Fruit fly (Drosophila melanogaster) whole organism, embryonic: Measurements from ENCODE around the gene wfs1.

ENCODE experiments used
- Atf-2 ChIP-seq: fragments of 200-800 bp; sonication (Bioruptor generic); optimal IDR thresholded peaks from 2 replicates; lab custom pipeline; 2016; ENCODE audit warnings: missing biosample characterization, missing genetic modification characterization
- BEAF-32 ChIP-seq: fragments of 200-800 bp; sonication (Bioruptor generic); optimal IDR thresholded peaks from 3 replicates; lab custom pipeline; 2017; ENCODE audit warnings: missing biosample characterization, missing genetic modification characterization, mild to moderate bottlenecking, moderate library complexity, missing genetic modification reagents
- CG10959 ChIP-seq: fragments of 200-800 bp; sonication (Bioruptor generic); IDR thresholded peaks from 2 replicates; pipeline ENCODE4 v1.3.6; 2022; ENCODE audit warnings: missing biosample characterization, missing genetic modification characterization
- CG11398 ChIP-seq: fragments of 200-800 bp; sonication (Bioruptor generic); optimal IDR thresholded peaks from 2 replicates; lab custom pipeline; 2016; ENCODE audit warnings: missing biosample characterization, missing genetic modification characterization
- CG11560 ChIP-seq: fragments of 200-800 bp; sonication (Bioruptor generic); IDR thresholded peaks from 3 replicates; pipeline ENCODE4 v1.3.6; 2022; ENCODE audit warnings: missing biosample characterization, missing genetic modification characterization
- CG1233 ChIP-seq: fragments of 200-800 bp; sonication (Bioruptor generic); optimal IDR thresholded peaks from 4 replicates; lab custom pipeline; 2018; ENCODE audit warnings: missing biosample characterization, mild to moderate bottlenecking, missing genetic modification characterization
- CG13287 ChIP-seq: fragments of 200-800 bp; sonication (Bioruptor generic); IDR thresholded peaks from 2 replicates; pipeline ENCODE4 v1.3.6; 2022; ENCODE audit warnings: missing biosample characterization, missing genetic modification characterization; ENCODE audit not compliant: partially characterized antibody
- CG14441 ChIP-seq: fragments of 200-800 bp; sonication (Bioruptor generic); IDR thresholded peaks from 2 replicates; pipeline ENCODE4 v1.3.6; 2022; ENCODE audit warnings: missing biosample characterization, missing genetic modification characterization
- CG30403 ChIP-seq: fragments of 200-800 bp; sonication (Bioruptor generic); optimal IDR thresholded peaks from 3 replicates; lab custom pipeline; 2016; ENCODE audit warnings: missing biosample characterization, missing genetic modification characterization
- CG31224 ChIP-seq: fragments of 200-800 bp; sonication (Bioruptor generic); IDR thresholded peaks from 2 replicates; pipeline ENCODE4 v1.3.6; 2022; ENCODE audit warnings: missing biosample characterization, missing genetic modification characterization
- CG31441 ChIP-seq: fragments of 200-800 bp; sonication (Bioruptor generic); IDR thresholded peaks from 2 replicates; pipeline ENCODE4 v1.3.6; 2022; ENCODE audit warnings: missing biosample characterization, missing genetic modification characterization
- CG42726 ChIP-seq: fragments of 200-800 bp; sonication (Bioruptor generic); IDR thresholded peaks from 2 replicates; pipeline ENCODE4 v1.3.6; 2022; ENCODE audit warnings: missing biosample characterization, missing genetic modification characterization; ENCODE audit not compliant: partially characterized antibody
- CG5245 ChIP-seq: fragments of 200-800 bp; sonication (Bioruptor generic); optimal IDR thresholded peaks from 3 replicates; lab custom pipeline; 2016; ENCODE audit warnings: missing biosample characterization, missing genetic modification characterization
- CG5953 ChIP-seq: fragments of 200-800 bp; sonication (Bioruptor generic); IDR thresholded peaks from 2 replicates; pipeline ENCODE4 v1.3.6; 2022; ENCODE audit warnings: missing biosample characterization, missing genetic modification characterization
- CG6854 ChIP-seq: fragments of 200-800 bp; sonication (Bioruptor generic); optimal IDR thresholded peaks from 3 replicates; lab custom pipeline; 2017; ENCODE audit warnings: missing biosample characterization, mild to moderate bottlenecking, missing genetic modification characterization
- CG7372 ChIP-seq: fragments of 200-800 bp; sonication (Bioruptor generic); IDR thresholded peaks from 2 replicates; pipeline ENCODE4 v1.3.6; 2022; ENCODE audit warnings: missing biosample characterization, missing genetic modification characterization
- CG8359 ChIP-seq: fragments of 200-800 bp; sonication (Bioruptor generic); optimal IDR thresholded peaks from 2 replicates; lab custom pipeline; 2017; ENCODE audit warnings: missing biosample characterization, mild to moderate bottlenecking, missing genetic modification characterization, borderline replicate concordance
- CG9215 ChIP-seq: fragments of 200-800 bp; sonication (Bioruptor generic); IDR thresholded peaks from 2 replicates; pipeline ENCODE4 v1.3.6; 2022; ENCODE audit warnings: missing biosample characterization, missing genetic modification characterization
- CG9876 ChIP-seq: fragments of 200-800 bp; sonication (Bioruptor generic); optimal IDR thresholded peaks from 2 replicates; lab custom pipeline; 2016; ENCODE audit warnings: missing biosample characterization, missing genetic modification characterization
- Camta ChIP-seq: fragments of 200-800 bp; sonication (Bioruptor generic); optimal IDR thresholded peaks from 2 replicates; lab custom pipeline; 2016; ENCODE audit warnings: missing biosample characterization, missing genetic modification characterization
- Chrac-16 ChIP-seq: fragments of 200-800 bp; sonication (Bioruptor generic); optimal IDR thresholded peaks from 3 replicates; lab custom pipeline; 2016; ENCODE audit warnings: missing biosample characterization, missing genetic modification characterization
- D ChIP-seq, 2 experiments: fragments of 200-800 bp in 1 of 2; fragments of >200 bp in 1 of 2; sonication (Bioruptor generic) in 1 of 2; optimal IDR thresholded peaks; 2 replicates in 1 of 2; 3 replicates in 1 of 2; lab custom pipeline; 2017; ENCODE audit warnings: mild to moderate bottlenecking in 1 of 2, missing biosample characterization in 1 of 2, missing genetic modification characterization in 1 of 2, missing genetic modification reagents in 1 of 2
- Dek ChIP-seq: fragments of 200-800 bp; sonication (Bioruptor generic); optimal IDR thresholded peaks from 3 replicates; lab custom pipeline; 2019; ENCODE audit warnings: missing biosample characterization, mild to moderate bottlenecking, missing genetic modification characterization, moderate library complexity
- Doc2 ChIP-seq: fragments of 200-800 bp; sonication (Bioruptor generic); IDR thresholded peaks from 2 replicates; pipeline ENCODE4 v1.3.6; 2022; ENCODE audit warnings: missing biosample characterization, missing genetic modification characterization
- Dp ChIP-seq: fragments of 200-800 bp; sonication (Bioruptor generic); optimal IDR thresholded peaks from 2 replicates; lab custom pipeline; 2018; ENCODE audit warnings: missing biosample characterization, mild to moderate bottlenecking, missing genetic modification characterization, moderate library complexity
- ERR ChIP-seq: fragments of 200-800 bp; sonication (Bioruptor generic); optimal IDR thresholded peaks from 2 replicates; lab custom pipeline; 2016; ENCODE audit warnings: missing biosample characterization, missing genetic modification characterization
- HmgZ ChIP-seq: fragments of 200-800 bp; sonication (Bioruptor generic); optimal IDR thresholded peaks from 2 replicates; lab custom pipeline; 2018; ENCODE audit warnings: missing biosample characterization, mild to moderate bottlenecking, missing genetic modification characterization
- Hr39 ChIP-seq: fragments of >200 bp; optimal IDR thresholded peaks from 2 replicates; lab custom pipeline; 2017
- Lhr ChIP-seq: fragments of 200-800 bp; sonication (Bioruptor generic); optimal IDR thresholded peaks from 3 replicates; lab custom pipeline; 2017; ENCODE audit warnings: mild to moderate bottlenecking, missing biosample characterization, missing genetic modification reagents, missing genetic modification characterization
- Nf-YA ChIP-seq: fragments of 200-800 bp; sonication (Bioruptor generic); IDR thresholded peaks from 2 replicates; pipeline ENCODE4 v1.3.6; 2022; ENCODE audit warnings: missing biosample characterization, missing genetic modification characterization
- Opbp ChIP-seq: fragments of 200-800 bp; sonication (Bioruptor generic); IDR thresholded peaks from 3 replicates; pipeline ENCODE4 v1.3.6; 2022; ENCODE audit warnings: missing biosample characterization, missing genetic modification characterization; ENCODE audit not compliant: partially characterized antibody
- PHDP ChIP-seq: fragments of 200-800 bp; sonication (Bioruptor generic); optimal IDR thresholded peaks from 3 replicates; lab custom pipeline; 2018; ENCODE audit warnings: missing biosample characterization, mild to moderate bottlenecking, missing genetic modification characterization, moderate library complexity
- Side ChIP-seq: fragments of 200-800 bp; sonication (Bioruptor generic); optimal IDR thresholded peaks from 2 replicates; lab custom pipeline; 2016; ENCODE audit warnings: missing biosample characterization, missing genetic modification characterization
- Sox100B ChIP-seq: fragments of 200-800 bp; sonication (Bioruptor generic); optimal IDR thresholded peaks from 3 replicates; lab custom pipeline; 2018; ENCODE audit warnings: missing biosample characterization, mild to moderate bottlenecking, missing genetic modification characterization
- Sry-β ChIP-seq: fragments of 200-800 bp; sonication (Bioruptor generic); optimal IDR thresholded peaks from 2 replicates; lab custom pipeline; 2018; ENCODE audit warnings: missing biosample characterization, mild to moderate bottlenecking, missing genetic modification characterization, moderate library complexity
- Taf1 ChIP-seq: fragments of 200-800 bp; sonication (Bioruptor generic); IDR thresholded peaks from 2 replicates; pipeline ENCODE4 v1.3.6; 2022; ENCODE audit warnings: missing biosample characterization, missing genetic modification characterization
- bbx ChIP-seq: fragments of 200-800 bp; sonication (Bioruptor generic); IDR thresholded peaks from 2 replicates; pipeline ENCODE4 v1.3.6; 2022; ENCODE audit warnings: missing biosample characterization, missing genetic modification characterization; ENCODE audit not compliant: partially characterized antibody
- corto ChIP-seq: fragments of 200-800 bp; sonication (Bioruptor generic); optimal IDR thresholded peaks from 2 replicates; lab custom pipeline; 2016; ENCODE audit warnings: missing biosample characterization, mild to moderate bottlenecking, missing genetic modification characterization, moderate library complexity
- dysf ChIP-seq: fragments of 200-800 bp; sonication (Bioruptor generic); IDR thresholded peaks from 3 replicates; pipeline ENCODE4 v1.3.6; 2022; ENCODE audit warnings: missing biosample characterization, missing genetic modification characterization
- h ChIP-seq: fragments of >200 bp; optimal IDR thresholded peaks from 2 replicates; lab custom pipeline; 2017
- klu ChIP-seq: fragments of 200-800 bp; sonication (Bioruptor generic); IDR thresholded peaks from 2 replicates; pipeline ENCODE4 v1.3.6; 2022; ENCODE audit warnings: missing biosample characterization, missing genetic modification characterization
- nerfin-1 ChIP-seq: fragments of 200-800 bp; sonication (Bioruptor generic); optimal IDR thresholded peaks from 3 replicates; lab custom pipeline; 2019; ENCODE audit warnings: missing biosample characterization, mild to moderate bottlenecking, missing genetic modification characterization, moderate library complexity
- pan ChIP-seq, 4 experiments: fragments of >200 bp in 3 of 4; fragments of 200-800 bp in 1 of 4; sonication (Bioruptor generic) in 1 of 4; optimal IDR thresholded peaks in 3 of 4; IDR thresholded peaks in 1 of 4; 2 replicates each; pipeline versions ENCODE4 v1.3.6 to Lab custom; 2017 to 2022; ENCODE audit warnings: missing biosample characterization in 2 of 4, missing genetic modification characterization in 2 of 4, mixed read lengths in 1 of 4
- phol ChIP-seq: fragments of 200-800 bp; sonication (Bioruptor generic); optimal IDR thresholded peaks from 3 replicates; lab custom pipeline; 2018; ENCODE audit warnings: missing biosample characterization, mild to moderate bottlenecking, missing genetic modification characterization, moderate library complexity
- seq ChIP-seq: fragments of 200-800 bp; sonication (Bioruptor generic); IDR thresholded peaks from 2 replicates; pipeline ENCODE4 v1.3.6; 2022; ENCODE audit warnings: missing biosample characterization, missing genetic modification characterization
- sim ChIP-seq: fragments of 200-800 bp; sonication (Bioruptor generic); IDR thresholded peaks from 2 replicates; pipeline ENCODE4 v1.3.6; 2022; ENCODE audit warnings: missing biosample characterization, missing genetic modification characterization
- tgo ChIP-seq: fragments of 200-800 bp; sonication (Bioruptor generic); IDR thresholded peaks from 3 replicates; pipeline ENCODE4 v1.3.6; 2022; ENCODE audit warnings: missing biosample characterization, missing genetic modification characterization
- tna ChIP-seq: fragments of 200-800 bp; sonication (Bioruptor generic); IDR thresholded peaks from 2 replicates; pipeline ENCODE4 v1.3.6; 2022; ENCODE audit warnings: missing biosample characterization, missing genetic modification characterization; ENCODE audit not compliant: partially characterized antibody
- trem ChIP-seq: fragments of 200-800 bp; optimal IDR thresholded peaks from 3 replicates; lab custom pipeline; 2019; ENCODE audit warnings: missing biosample characterization, mild to moderate bottlenecking, missing genetic modification characterization, moderate library complexity
- vvl ChIP-seq: fragments of 200-800 bp; sonication (Bioruptor generic); IDR thresholded peaks from 2 replicates; pipeline ENCODE4 v1.3.6; 2022; ENCODE audit warnings: missing biosample characterization, missing genetic modification characterization
- wdn ChIP-seq: fragments of 200-800 bp; sonication (Bioruptor generic); IDR thresholded peaks from 2 replicates; pipeline ENCODE4 v1.3.6; 2022; ENCODE audit warnings: missing biosample characterization, missing genetic modification characterization

The wfs1 gene

dm6 chr3R:22720808-22721306, 30.7 kb upstream of the wfs1 start, which contains the start of gene wge (continued):
- TF ChIP-seq CG31224 = no peak
- TF ChIP-seq CG31441 (GFP tag; lab: Robert Waterston, UW) = no peak
- TF ChIP-seq CG11398 (GFP tag; lab: Kevin White, UChicago) = no peak
- no peak for TF ChIP-seq corto (GFP tag; lab: Kevin White, UChicago)
- no peak for TF ChIP-seq ERR
- no peak for TF ChIP-seq Dek (tag; lab: Kevin White, UChicago)
- no peak for TF ChIP-seq CG8359 (GFP tag; lab: Kevin White, UChicago)
- TF ChIP-seq CG9876 (GFP tag; lab: Kevin White, UChicago) = no peak
- no peak for TF ChIP-seq CG1233
- no peak for TF ChIP-seq CG5953 (GFP tag; lab: Robert Waterston, UW)
- TF ChIP-seq Doc2 (GFP tag; lab: Robert Waterston, UW) = no peak
- no peak for TF ChIP-seq CG14441 (GFP tag; lab: Robert Waterston, UW)
- no peak for TF ChIP-seq klu (GFP tag; lab: Robert Waterston, UW)
- peak; percentile 21 for TF ChIP-seq phol
- no peak for TF ChIP-seq Sox100B
- TF ChIP-seq tgo (GFP tag; lab: Robert Waterston, UW) = no peak
- peak; percentile 72 for TF ChIP-seq nerfin-1 (tag; lab: Kevin White, UChicago)
- peak; percentile 51 for TF ChIP-seq trem
- TF ChIP-seq vvl = no peak
- TF ChIP-seq pan (optimal IDR thresholded peaks at IDR 0.05; lab: Kevin White, UChicago) = no peak
- TF ChIP-seq pan (GFP tag; optimal IDR thresholded peaks at IDR 0.05 in 1 of 2, IDR thresholded peaks at IDR 0.05 in 1 of 2) = no peak
- TF ChIP-seq seq (GFP tag; lab: Robert Waterston, UW) = no peak
- TF ChIP-seq CG5245 (GFP tag; lab: Kevin White, UChicago) = no peak
- TF ChIP-seq HmgZ = peak; percentile 22
- TF ChIP-seq h (lab: Kevin White, UChicago) = no peak
- peak; percentile 74 for TF ChIP-seq bbx (GFP tag; lab: Robert Waterston, UW)
- TF ChIP-seq CG30403 (GFP tag; lab: Kevin White, UChicago) = no peak
- TF ChIP-seq CG13287 = peak; percentile 79
- TF ChIP-seq Hr39 = no peak
- no peak for TF ChIP-seq D (optimal IDR thresholded peaks at IDR 0.05; lab: Kevin White, UChicago)
- no peak for TF ChIP-seq D (GFP tag; optimal IDR thresholded peaks at IDR 0.05; lab: Kevin White, UChicago)
- peak; percentile 58; the same call in 1 of the 2 replicates for TF ChIP-seq tna
- no peak for TF ChIP-seq PHDP (tag; lab: Kevin White, UChicago)
- TF ChIP-seq Sry-β (GFP tag; lab: Kevin White, UChicago) = no peak
- peak; percentile 68 for TF ChIP-seq BEAF-32 (GFP tag; lab: Kevin White, UChicago)
- peak; percentile 94 for TF ChIP-seq Dp
- TF ChIP-seq sim (GFP tag; lab: Robert Waterston, UW) = no peak
- TF ChIP-seq dysf (GFP tag; lab: Robert Waterston, UW) = no peak
- TF ChIP-seq CG10959 (GFP tag; lab: Robert Waterston, UW) = no peak
- TF ChIP-seq Chrac-16 (GFP tag; lab: Kevin White, UChicago) = no peak
- TF ChIP-seq Camta (GFP tag; lab: Kevin White, UChicago) = no peak
- no peak for TF ChIP-seq wdn
- TF ChIP-seq CG6854 (GFP tag; lab: Kevin White, UChicago) = no peak
- no peak for TF ChIP-seq Lhr (GFP tag; lab: Kevin White, UChicago)
- peak; percentile 58; the same call in 1 of the 3 replicates for TF ChIP-seq Opbp (GFP tag; lab: Robert Waterston, UW)
- TF ChIP-seq CG11560 (tag; lab: Robert Waterston, UW) = peak; percentile 96
- TF ChIP-seq Nf-YA = no peak
- no peak for TF ChIP-seq CG9215
- TF ChIP-seq Side (GFP tag; lab: Kevin White, UChicago) = no peak
- TF ChIP-seq CG42726 (GFP tag; lab: Robert Waterston, UW) = no peak; the same call in 1 of the 2 replicates
- TF ChIP-seq Atf-2 (GFP tag; lab: Kevin White, UChicago) = no peak
- no peak for TF ChIP-seq CG7372 (GFP tag; lab: Robert Waterston, UW)
- TF ChIP-seq Taf1 (GFP tag; lab: Robert Waterston, UW) = no peak
